Worm (Caenorhabditis elegans): ENCODE measurements around the gene perm-4.

The perm-4 gene

ce11 chrIV:1118566-1118965 lies 6.3 kb downstream of the perm-4 start, which contains the start of gene srx-13:
TSS of gene srx-13 (minus strand) at chrIV:1118666.
- TF ChIP-seq unc-62 (GFP tag; optimal IDR thresholded peaks at IDR 0.05) = no peak

- TF ChIP-seq unc-62 (GFP tag; optimal IDR thresholded peaks at IDR 0.05) = no peak
Observed at ce11 chrIV:1113638-1114037, 11.3 kb downstream of the perm-4 start, which contains the start of gene srx-14. TSS of gene srx-14 (minus strand) at chrIV:1113738.

- TF ChIP-seq unc-62 (GFP tag; optimal IDR thresholded peaks at IDR 0.05) = no peak
Observed at ce11 chrIV:1110999-1111398, 13.9 kb downstream of the perm-4 start.

- TF ChIP-seq unc-62 (GFP tag; optimal IDR thresholded peaks at IDR 0.05) = no peak
Observed at ce11 chrIV:1108030-1108429, 16.9 kb downstream of the perm-4 start.

- no peak for TF ChIP-seq unc-62 (GFP tag; optimal IDR thresholded peaks at IDR 0.05)
Observed at ce11 chrIV:1107190-1107589, 17.7 kb downstream of the perm-4 start, which contains the start of gene ost-1. TSS of gene ost-1 (plus strand) at chrIV:1107396.

ce11 chrIV:1105999-1106398 lies 18.9 kb downstream of the perm-4 start:
- no peak for TF ChIP-seq unc-62 (GFP tag; optimal IDR thresholded peaks at IDR 0.05)

ce11 chrIV:1105104-1105503 lies 19.8 kb downstream of the perm-4 start:
- no peak for TF ChIP-seq unc-62 (GFP tag; optimal IDR thresholded peaks at IDR 0.05)

ce11 chrIV:1104518-1104917 lies 20.4 kb downstream of the perm-4 start, which contains the start of the genes C44B12.9 and C44B12.3:
TSS of gene C44B12.9 (minus strand) at chrIV:1104618.
TSS of gene C44B12.3 (plus strand) at chrIV:1104766.
- no peak for TF ChIP-seq unc-62 (GFP tag; optimal IDR thresholded peaks at IDR 0.05)

- TF ChIP-seq unc-62 (GFP tag; optimal IDR thresholded peaks at IDR 0.05) = no peak
Observed at ce11 chrIV:1097153-1097552, 27.8 kb downstream of the perm-4 start, which contains the start of gene cox-18. TSS of gene cox-18 (plus strand) at chrIV:1097453.

- TF ChIP-seq unc-62 (GFP tag; optimal IDR thresholded peaks at IDR 0.05) = no peak
Observed at ce11 chrIV:1096154-1096553, 28.8 kb downstream of the perm-4 start.

ce11 chrIV:1093870-1094564 lies 30.9 kb downstream of the perm-4 start, which contains the start of the genes cct-8 and Y55F3AR.2:
TSS of gene cct-8 (minus strand) at chrIV:1093920.
TSS of gene Y55F3AR.2 (plus strand) at chrIV:1094541.
- no peak for TF ChIP-seq unc-62 (GFP tag; optimal IDR thresholded peaks at IDR 0.05)

ce11 chrIV:1086913-1087312 lies 38.0 kb downstream of the perm-4 start, which contains the start of gene csn-4:
TSS of gene csn-4 (minus strand) at chrIV:1087013.
- no peak for TF ChIP-seq unc-62 (GFP tag; optimal IDR thresholded peaks at IDR 0.05)

- TF ChIP-seq unc-62 (GFP tag; optimal IDR thresholded peaks at IDR 0.05) = no peak
Observed at ce11 chrIV:1075484-1075883, 49.4 kb downstream of the perm-4 start.

ce11 chrIV:1074069-1074468 lies 50.8 kb downstream of the perm-4 start:
- TF ChIP-seq unc-62 (GFP tag; optimal IDR thresholded peaks at IDR 0.05) = no peak
